Fruit fly (Drosophila melanogaster) Kc167 (cell line): ENCODE data around the gene Cpr64Ad.

Experiments used
- Myc ChIP-seq: fragments of >200 bp; optimal IDR thresholded peaks from 2 replicates; lab custom pipeline; 2017; ENCODE audit warnings: missing external identifiers
- Sin3A ChIP-seq: fragments of >200 bp; optimal IDR thresholded peaks from 2 replicates; lab custom pipeline; 2018; ENCODE audit warnings: missing external identifiers
- h ChIP-seq: fragments of >200 bp; optimal IDR thresholded peaks from 3 replicates; lab custom pipeline; 2018; ENCODE audit warnings: missing external identifiers
- insv ChIP-seq: fragments of >200 bp; optimal IDR thresholded peaks from 3 replicates; lab custom pipeline; 2018; ENCODE audit warnings: missing external identifiers
- psq ChIP-seq: fragments of >200 bp; optimal IDR thresholded peaks from 2 replicates; lab custom pipeline; 2017; ENCODE audit warnings: missing external identifiers
- ttk ChIP-seq: sonication (Bioruptor generic); optimal IDR thresholded peaks from 2 replicates; lab custom pipeline; 2017; ENCODE audit warnings: missing external identifiers

Cpr64Ad gene

DNA sequence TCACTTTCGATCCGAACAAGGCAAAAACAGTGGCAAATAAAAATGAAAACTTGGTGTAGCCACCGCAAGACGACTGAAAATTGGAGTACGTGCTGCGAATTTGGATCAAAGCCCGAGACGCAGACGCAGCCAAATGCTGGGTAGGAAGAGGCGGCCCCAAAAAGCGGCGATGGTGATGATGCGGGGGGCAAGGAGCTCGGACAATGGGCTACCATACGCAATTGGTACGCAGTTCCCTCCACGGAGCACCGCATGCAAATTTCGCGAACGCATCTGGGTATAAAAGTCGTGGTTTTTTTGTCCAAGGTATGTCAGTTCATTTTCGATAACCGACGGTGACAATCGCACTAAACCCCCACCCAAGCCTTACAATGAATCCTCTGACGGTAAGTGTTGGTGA, at the start of gene Cpr64Ad:
Cpr64Ad (plus strand) TSS at position 301 of the 400 bp plus-strand sequence.
- no peak for TF ChIP-seq ttk
- TF ChIP-seq psq, result no peak

DNA sequence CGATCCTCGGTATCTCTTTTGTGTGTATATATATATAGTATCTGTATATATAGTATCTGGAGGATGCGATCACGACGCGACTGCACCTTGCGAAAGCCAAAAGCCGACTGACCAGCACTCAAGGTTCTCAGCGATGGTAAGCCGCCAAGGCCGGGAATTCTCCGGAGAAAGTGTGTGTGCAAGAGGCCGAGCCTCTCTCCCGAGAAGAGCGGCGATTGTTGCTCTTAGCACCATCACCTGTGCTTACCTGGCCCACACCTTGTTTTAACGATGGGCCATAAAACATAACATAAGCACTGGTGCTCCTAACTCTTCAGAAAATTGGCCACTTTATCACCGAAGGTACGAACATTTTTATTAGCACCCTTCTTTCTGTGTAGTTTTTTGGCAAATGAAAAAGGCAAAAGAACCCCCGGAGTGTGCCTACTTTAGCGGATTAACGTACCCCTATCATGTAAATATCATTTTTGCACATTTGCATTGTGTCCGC, 47.8 kb upstream of the Cpr64Ad start, which contains the start of gene mas:
mas (minus strand) TSS at position 112 of the 490 bp plus-strand sequence.
- TF ChIP-seq h (lab: Kevin White, UChicago) (no peak), Myc (lab: Kevin White, UChicago) (no peak), ttk (no peak), insv (lab: Kevin White, UChicago) (no peak), psq (no peak), Sin3A (lab: Kevin White, UChicago) (no peak)

DNA sequence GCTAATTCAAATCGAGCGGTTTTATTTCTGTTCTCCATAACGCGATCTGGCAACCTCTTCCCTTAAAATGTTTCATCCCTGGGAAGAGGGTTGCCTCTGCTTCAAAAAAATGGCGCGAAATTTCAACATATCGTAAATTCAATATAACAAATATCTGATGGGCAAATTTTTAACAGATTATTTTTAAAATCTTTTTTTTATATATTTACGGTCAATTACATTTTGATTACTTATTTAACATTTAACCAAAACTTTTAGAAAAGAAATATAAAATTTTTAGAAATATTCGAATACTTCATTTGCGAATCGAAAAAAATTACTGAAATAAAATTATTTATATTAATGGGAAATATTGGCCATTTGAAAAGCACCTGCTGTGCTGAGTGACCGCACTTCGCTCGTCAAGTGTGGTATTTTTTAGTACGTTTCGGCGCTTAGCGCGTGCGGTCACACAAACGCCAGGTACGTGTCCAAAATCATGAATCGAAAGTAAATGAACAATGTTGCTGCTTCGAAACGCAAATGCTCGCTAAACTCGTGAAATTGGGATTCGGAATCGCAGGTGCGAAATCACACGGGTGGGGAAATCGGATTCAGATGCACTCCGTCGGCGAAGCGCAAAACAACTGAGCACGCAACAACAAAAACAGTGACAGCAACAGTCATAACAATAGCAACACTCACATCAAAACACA, 45.1 kb upstream of the Cpr64Ad start, which contains the start of gene Ero1L:
Ero1L (plus strand) TSS at position 448 of the 695 bp plus-strand sequence.
- TF ChIP-seq Sin3A (lab: Kevin White, UChicago) (no peak), psq (no peak), h (lab: Kevin White, UChicago) (no peak), insv (lab: Kevin White, UChicago) (no peak), ttk (no peak), Myc (lab: Kevin White, UChicago) (no peak)

dm6 chr3L:4173584-4173983, 41.6 kb upstream of the Cpr64Ad start, which contains the start of gene CG18675:
CG18675 (plus strand) TSS chr3L:4173884.
- TF ChIP-seq ttk (no peak), Sin3A (lab: Kevin White, UChicago) (no peak), insv (lab: Kevin White, UChicago) (no peak), Myc (lab: Kevin White, UChicago) (no peak), h (lab: Kevin White, UChicago) (no peak), psq (no peak)

DNA sequence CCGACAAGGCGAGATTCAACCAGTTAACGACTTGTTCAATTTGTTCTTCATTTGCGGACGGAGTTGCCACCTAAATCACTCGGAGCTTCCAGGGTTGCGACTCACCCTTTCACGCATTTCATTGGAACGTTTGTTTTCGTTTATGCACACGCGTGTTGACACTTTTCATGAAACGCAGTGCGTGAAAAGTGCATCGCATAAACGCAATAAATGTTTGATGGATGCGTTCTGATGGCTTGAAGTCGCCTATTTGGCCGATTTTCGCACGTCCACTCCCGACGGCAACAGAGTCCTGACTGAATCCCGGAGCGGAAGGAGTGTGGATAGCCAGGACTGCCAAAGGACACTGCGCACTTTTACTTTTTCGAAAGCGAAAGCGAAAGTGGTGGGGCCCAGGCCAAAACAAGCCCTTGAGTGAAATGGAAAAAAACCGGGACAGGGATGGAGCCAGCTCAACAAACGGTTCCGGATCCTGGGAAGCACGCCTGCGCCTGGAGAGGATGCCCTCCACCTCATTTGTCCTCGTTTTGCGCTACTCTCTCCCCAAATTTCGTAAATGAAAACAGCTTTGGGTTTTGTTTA, 37.1 kb upstream of the Cpr64Ad start, which contains the start of gene Teh4:
Teh4 (minus strand) TSS at position 290 of the 582 bp plus-strand sequence.
- no peak for TF ChIP-seq h (lab: Kevin White, UChicago)
- TF ChIP-seq psq, result no peak
- no peak for TF ChIP-seq Sin3A (lab: Kevin White, UChicago)
- TF ChIP-seq Myc (lab: Kevin White, UChicago), result no peak
- no peak for TF ChIP-seq insv (lab: Kevin White, UChicago)
- no peak for TF ChIP-seq ttk

- TF ChIP-seq h (lab: Kevin White, UChicago) (no peak), psq (no peak), ttk (no peak), insv (lab: Kevin White, UChicago) (no peak), Sin3A (lab: Kevin White, UChicago) (no peak), Myc (lab: Kevin White, UChicago) (no peak)
Measured at dm6 chr3L:4184563-4184962, 30.6 kb upstream of the Cpr64Ad start, which contains the start of gene Teh3. Teh3 (minus strand) TSS chr3L:4184663.

DNA sequence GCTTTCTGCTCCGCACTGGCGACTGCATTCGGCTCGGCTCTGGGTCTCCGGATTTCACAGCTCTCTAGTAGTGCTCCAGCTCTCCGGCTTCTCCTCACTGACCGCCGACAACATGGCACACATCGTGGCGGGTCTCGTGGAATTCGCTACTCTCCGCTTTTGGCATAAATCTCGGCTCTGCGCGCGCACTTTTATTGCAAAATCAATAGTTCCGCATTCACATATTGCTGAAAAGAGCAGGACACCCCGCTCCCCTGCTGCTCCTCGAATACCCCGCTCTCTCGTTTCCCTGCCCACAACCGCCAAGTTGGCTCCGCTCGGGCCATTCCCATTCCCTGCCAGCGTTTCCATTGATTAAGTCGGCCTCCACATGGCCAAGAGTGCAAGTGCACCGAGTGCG, 29.9 kb upstream of the Cpr64Ad start:
- TF ChIP-seq insv (lab: Kevin White, UChicago), result no peak
- TF ChIP-seq Sin3A (lab: Kevin White, UChicago), result no peak
- TF ChIP-seq psq, result no peak
- no peak for TF ChIP-seq ttk
- TF ChIP-seq h (lab: Kevin White, UChicago), result no peak
- no peak for TF ChIP-seq Myc (lab: Kevin White, UChicago)

- TF ChIP-seq ttk (no peak), Myc (lab: Kevin White, UChicago) (no peak), h (lab: Kevin White, UChicago) (no peak), psq (no peak), Sin3A (lab: Kevin White, UChicago) (no peak), insv (lab: Kevin White, UChicago) (no peak)
Measured at dm6 chr3L:4186659-4187058, 28.5 kb upstream of the Cpr64Ad start, which contains the start of gene VhaM9.7-c. VhaM9.7-c (minus strand) TSS chr3L:4186865.

- TF ChIP-seq Myc (lab: Kevin White, UChicago) (no peak), Sin3A (lab: Kevin White, UChicago) (no peak), insv (lab: Kevin White, UChicago) (no peak), ttk (no peak), h (lab: Kevin White, UChicago) (no peak), psq (no peak)
Measured at dm6 chr3L:4187930-4188523, 27.2 kb upstream of the Cpr64Ad start, which contains the start of the genes Teh2 and tipE. Teh2 (minus strand) TSS chr3L:4188023. tipE (plus strand) TSS chr3L:4188499.

dm6 chr3L:4193730-4194649, 21.2 kb upstream of the Cpr64Ad start, which contains the start of gene CG43367:
CG43367 (plus strand) TSS chr3L:4193993.
- TF ChIP-seq psq, result no peak

- TF ChIP-seq Sin3A (lab: Kevin White, UChicago) (no peak), ttk (no peak), h (lab: Kevin White, UChicago) (no peak), insv (lab: Kevin White, UChicago) (no peak), psq (no peak), Myc (lab: Kevin White, UChicago) (no peak)
Measured at dm6 chr3L:4204239-4204638, 10.9 kb upstream of the Cpr64Ad start, which contains the start of gene CG15005. CG15005 (minus strand) TSS chr3L:4204339.
